Fruit fly (Drosophila melanogaster) S2 (cell line): ENCODE measurements around the gene CG11248.

Source experiments
- CG8478 ChIP-seq: fragments of >200 bp; optimal IDR thresholded peaks from 2 replicates; lab custom pipeline; 2018
- CTCF ChIP-seq, 2 experiments: fragments of >200 bp; optimal IDR thresholded peaks; 2 replicates each; lab custom pipeline; 2018

DNA sequence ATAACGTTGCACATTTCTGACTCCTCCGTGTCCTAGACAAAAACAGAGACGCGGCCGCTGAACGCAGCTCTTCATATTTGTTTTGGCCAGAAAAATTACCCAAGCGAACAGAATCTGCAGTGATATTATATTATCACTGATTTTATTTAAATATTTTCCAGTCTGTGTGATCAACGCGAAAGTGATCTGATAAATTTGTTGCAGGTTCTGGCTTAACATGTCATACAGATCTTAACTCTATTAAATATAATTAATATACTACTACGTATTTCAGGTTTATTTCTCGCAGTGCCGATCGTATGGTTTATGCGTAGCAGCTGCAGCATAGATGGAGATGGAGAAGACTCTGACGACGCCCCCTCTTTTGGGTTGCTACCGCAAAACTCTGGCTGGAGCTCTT is 41.0 kb downstream of the CG11248 start:
- no peak for TF ChIP-seq CTCF (optimal IDR thresholded peaks at IDR 0.05; lab: Kevin White, UChicago)
- no peak for TF ChIP-seq CG8478 (lab: Kevin White, UChicago)
